Worm (Caenorhabditis elegans): Measurements from ENCODE around the gene T27A8.3.

T27A8.3 gene

ce11 chrX:16078695-16079094, 16.2 kb downstream of the T27A8.3 start:
- TF ChIP-seq unc-62 (GFP tag; optimal IDR thresholded peaks at IDR 0.05): no peak

ce11 chrX:16082024-16082423, 19.5 kb downstream of the T27A8.3 start, which contains the start of gene idpp-14:
TSS of gene idpp-14 (plus strand) at chrX:16082347.
- TF ChIP-seq unc-62 (GFP tag; optimal IDR thresholded peaks at IDR 0.05): no peak

ce11 chrX:16085094-16085493, 22.6 kb downstream of the T27A8.3 start, which contains the start of gene C30F2.2:
TSS of gene C30F2.2 (minus strand) at chrX:16085215.
- TF ChIP-seq unc-62 (GFP tag; optimal IDR thresholded peaks at IDR 0.05): no peak

- no peak for TF ChIP-seq unc-62 (GFP tag; optimal IDR thresholded peaks at IDR 0.05)
Observed at ce11 chrX:16087842-16088241, 25.4 kb downstream of the T27A8.3 start.

ce11 chrX:16091166-16091565, 28.7 kb downstream of the T27A8.3 start:
- TF ChIP-seq unc-62 (GFP tag; optimal IDR thresholded peaks at IDR 0.05): no peak

- TF ChIP-seq unc-62 (GFP tag; optimal IDR thresholded peaks at IDR 0.05): no peak
Observed at ce11 chrX:16094370-16094769, 31.9 kb downstream of the T27A8.3 start, which contains the start of gene C30F2.5. TSS of gene C30F2.5 (plus strand) at chrX:16094670.

ce11 chrX:16098104-16098638, 35.7 kb downstream of the T27A8.3 start:
- TF ChIP-seq unc-62 (GFP tag; optimal IDR thresholded peaks at IDR 0.05): no peak

- TF ChIP-seq unc-62 (GFP tag; optimal IDR thresholded peaks at IDR 0.05): no peak
Observed at ce11 chrX:16099251-16099650, 36.8 kb downstream of the T27A8.3 start.

- TF ChIP-seq unc-62 (GFP tag; optimal IDR thresholded peaks at IDR 0.05): no peak
Observed at ce11 chrX:16103396-16103795, 40.9 kb downstream of the T27A8.3 start, which contains the start of gene ZK1073.2. TSS of gene ZK1073.2 (plus strand) at chrX:16103696.

- TF ChIP-seq unc-62 (GFP tag; optimal IDR thresholded peaks at IDR 0.05): no peak
Observed at ce11 chrX:16105863-16106262, 43.4 kb downstream of the T27A8.3 start.

All from whole organism, dauer.